Worm (Caenorhabditis elegans) whole organism, mixed stage, embryonic: ENCODE data around the gene clec-212.
A peak's percentile ranks its signal among the peaks of the same experiment; 100 is the strongest.

ENCODE experiments used
- bed-3 ChIP-seq: fragments of 200-800 bp; sonication (Bioruptor generic); optimal IDR thresholded peaks from 3 replicates; lab custom pipeline; 2018; ENCODE audit warnings: mild to moderate bottlenecking, missing genetic modification characterization, moderate library complexity, missing compliant biosample characterization
- blmp-1 ChIP-seq: fragments of 150-350 bp; optimal IDR thresholded peaks from 2 replicates; lab custom pipeline; 2014; ENCODE audit warnings: missing biosample characterization, missing genetic modification characterization
- ceh-39 ChIP-seq: fragments of 150-350 bp; optimal IDR thresholded peaks from 2 replicates; lab custom pipeline; 2014; ENCODE audit warnings: missing biosample characterization, missing genetic modification characterization
- ceh-43 ChIP-seq: fragments of 200-800 bp; sonication (Bioruptor generic); optimal IDR thresholded peaks from 2 replicates; lab custom pipeline; 2018; ENCODE audit warnings: mild to moderate bottlenecking, missing genetic modification characterization, moderate library complexity, missing compliant biosample characterization
- ceh-83 ChIP-seq: fragments of 200-800 bp; sonication (Bioruptor generic); optimal IDR thresholded peaks from 2 replicates; lab custom pipeline; 2018; ENCODE audit warnings: mild to moderate bottlenecking, missing genetic modification characterization, missing compliant biosample characterization
- ces-1 ChIP-seq: fragments of 150-350 bp; optimal IDR thresholded peaks from 2 replicates; lab custom pipeline; 2014; ENCODE audit warnings: missing biosample characterization, missing genetic modification reagents, missing genetic modification characterization
- cnd-1 ChIP-seq: fragments of 200-800 bp; sonication (Bioruptor generic); optimal IDR thresholded peaks from 2 replicates; lab custom pipeline; 2018; ENCODE audit warnings: mild to moderate bottlenecking, missing genetic modification characterization, missing compliant biosample characterization
- drap-1 ChIP-seq: fragments of 200-800 bp; sonication (Bioruptor generic); optimal IDR thresholded peaks from 3 replicates; lab custom pipeline; 2018; ENCODE audit warnings: mild to moderate bottlenecking, missing genetic modification characterization, missing compliant biosample characterization
- elt-1 ChIP-seq: sonication (generic microtip); optimal IDR thresholded peaks from 2 replicates; lab custom pipeline; 2017; ENCODE audit warnings: missing genetic modification characterization, mild to moderate bottlenecking, missing compliant biosample characterization, antibody characterized with exemption, moderate library complexity, borderline replicate concordance; ENCODE audit not compliant: insufficient read depth
- elt-3 ChIP-seq: fragments of 150-350 bp; optimal IDR thresholded peaks from 2 replicates; lab custom pipeline; 2014; ENCODE audit warnings: missing biosample characterization, missing genetic modification characterization
- flh-1 ChIP-seq: fragments of 200-800 bp; sonication (Bioruptor generic); optimal IDR thresholded peaks from 2 replicates; lab custom pipeline; 2018; ENCODE audit warnings: mild to moderate bottlenecking, missing genetic modification characterization, moderate library complexity, missing compliant biosample characterization
- ham-2 ChIP-seq: fragments of 200-800 bp; sonication (Bioruptor generic); optimal IDR thresholded peaks from 2 replicates; lab custom pipeline; 2018; ENCODE audit warnings: mild to moderate bottlenecking, missing genetic modification characterization, missing compliant biosample characterization
- hlh-1 ChIP-seq: fragments of 150-350 bp; optimal IDR thresholded peaks from 2 replicates; lab custom pipeline; 2014; ENCODE audit warnings: missing biosample characterization, missing genetic modification reagents, missing genetic modification characterization
- lin-13 ChIP-seq: fragments of 150-350 bp; optimal IDR thresholded peaks from 2 replicates; lab custom pipeline; 2014; ENCODE audit warnings: missing biosample characterization, missing genetic modification characterization
- lin-32 ChIP-seq: fragments of 200-800 bp; sonication (Bioruptor generic); optimal IDR thresholded peaks from 2 replicates; lab custom pipeline; 2018; ENCODE audit warnings: mild to moderate bottlenecking, missing genetic modification characterization, missing compliant biosample characterization
- lsy-2 ChIP-seq: fragments of 150-350 bp; optimal IDR thresholded peaks from 2 replicates; lab custom pipeline; 2014; ENCODE audit warnings: missing biosample characterization, missing genetic modification characterization
- mab-5 ChIP-seq: fragments of 150-350 bp; optimal IDR thresholded peaks from 2 replicates; lab custom pipeline; 2014; ENCODE audit warnings: missing biosample characterization, missing genetic modification characterization
- mep-1 ChIP-seq: fragments of 150-350 bp; optimal IDR thresholded peaks from 2 replicates; lab custom pipeline; 2017; ENCODE audit warnings: missing biosample characterization, missing genetic modification reagents, missing genetic modification characterization, inconsistent platforms
- mls-2 ChIP-seq: sonication (generic microtip); optimal IDR thresholded peaks from 2 replicates; lab custom pipeline; 2016; ENCODE audit warnings: mild to moderate bottlenecking, missing genetic modification characterization, moderate library complexity, missing compliant biosample characterization
- nhr-2 ChIP-seq: fragments of 150-350 bp; optimal IDR thresholded peaks from 2 replicates; lab custom pipeline; 2014; ENCODE audit warnings: missing biosample characterization, missing genetic modification characterization
- nhr-237 ChIP-seq: fragments of 150-350 bp; optimal IDR thresholded peaks from 2 replicates; lab custom pipeline; 2014; ENCODE audit warnings: missing biosample characterization, missing genetic modification characterization
- nhr-76 ChIP-seq: sonication (generic microtip); optimal IDR thresholded peaks from 2 replicates; lab custom pipeline; 2017; ENCODE audit warnings: missing biosample characterization, missing genetic modification characterization
- sem-2 ChIP-seq: fragments of 200-800 bp; sonication (Bioruptor generic); optimal IDR thresholded peaks from 2 replicates; lab custom pipeline; 2018; ENCODE audit warnings: mild to moderate bottlenecking, missing genetic modification characterization, missing compliant biosample characterization
- snpc-4 ChIP-seq: fragments of 150-350 bp; optimal IDR thresholded peaks from 2 replicates; lab custom pipeline; 2014; ENCODE audit warnings: missing biosample characterization, missing genetic modification characterization
- tbx-8 ChIP-seq: fragments of 200-800 bp; sonication (Bioruptor generic); optimal IDR thresholded peaks from 2 replicates; lab custom pipeline; 2018; ENCODE audit warnings: mild to moderate bottlenecking, missing genetic modification characterization, moderate library complexity, missing compliant biosample characterization
- unc-120 ChIP-seq: sonication (generic microtip); optimal IDR thresholded peaks from 2 replicates; lab custom pipeline; 2017; ENCODE audit warnings: missing genetic modification characterization, missing compliant biosample characterization; ENCODE audit not compliant: poor library complexity, severe bottlenecking
- unc-39 ChIP-seq: fragments of 150-350 bp; optimal IDR thresholded peaks from 2 replicates; lab custom pipeline; 2014; ENCODE audit warnings: missing biosample characterization, missing genetic modification characterization
- unc-62 ChIP-seq: fragments of 150-350 bp; optimal IDR thresholded peaks from 2 replicates; lab custom pipeline; 2014; ENCODE audit warnings: missing biosample characterization, missing genetic modification reagents, missing genetic modification characterization
- zip-8 ChIP-seq: fragments of 150-350 bp; optimal IDR thresholded peaks from 2 replicates; lab custom pipeline; 2014; ENCODE audit warnings: missing biosample characterization, missing genetic modification characterization

Gene clec-212

ce11 chrV:7570290-7570689, at the start of gene clec-212:
TSS of gene clec-212 (minus strand) at chrV:7570390.
- TF ChIP-seq zip-8 (tag; lab: Kevin White, UChicago) (peak; percentile 54), drap-1 (GFP tag; lab: Kevin White, UChicago) (no peak)

- no peak for TF ChIP-seq sem-2 (GFP tag; lab: Kevin White, UChicago)
- TF ChIP-seq, all 35 proteins: peak for 0
Observed at ce11 chrV:7618114-7618513, 47.9 kb upstream of the clec-212 start, which contains the start of gene C50E3.15. TSS of gene C50E3.15 (plus strand) at chrV:7618414.

- TF ChIP-seq flh-1 (GFP tag; lab: Kevin White, UChicago): no peak
Observed at ce11 chrV:7612044-7612443, 41.9 kb upstream of the clec-212 start, which contains the start of gene clec-215. TSS of gene clec-215 (plus strand) at chrV:7612344.

- TF ChIP-seq ham-2 (GFP tag; lab: Kevin White, UChicago) (no peak), hlh-1 (tag; lab: Kevin White, UChicago) (no peak), bed-3 (GFP tag; lab: Kevin White, UChicago) (no peak), nhr-76 (no peak), nhr-237 (tag; lab: Kevin White, UChicago) (no peak), elt-3 (tag; lab: Kevin White, UChicago) (no peak), ces-1 (GFP tag; lab: Kevin White, UChicago) (no peak), mab-5 (no peak), blmp-1 (tag; lab: Kevin White, UChicago) (no peak)
- TF ChIP-seq, all 35 proteins: peak for 0
Observed at ce11 chrV:7609698-7610420, 39.7 kb upstream of the clec-212 start, which contains the start of the genes folt-3 and clec-214. TSS of gene folt-3 (minus strand) at chrV:7609748. TSS of gene clec-214 (plus strand) at chrV:7610370.

ce11 chrV:7604858-7605257, 34.7 kb upstream of the clec-212 start, which contains the start of gene clec-213:
TSS of gene clec-213 (plus strand) at chrV:7605158.
- TF ChIP-seq mab-5: no peak
- no peak for TF ChIP-seq unc-62
- no peak for TF ChIP-seq nhr-76

- no peak for TF ChIP-seq nhr-2 (tag; lab: Kevin White, UChicago)
- no peak for TF ChIP-seq lin-13 (tag; lab: Kevin White, UChicago)
- no peak for TF ChIP-seq unc-120 (tag; lab: Kevin White, UChicago)
- no peak for TF ChIP-seq elt-3 (tag; lab: Kevin White, UChicago)
- no peak for TF ChIP-seq tbx-8 (GFP tag; lab: Kevin White, UChicago)
- no peak for TF ChIP-seq nhr-237 (tag; lab: Kevin White, UChicago)
- no peak for TF ChIP-seq unc-39 (tag; lab: Kevin White, UChicago)
- TF ChIP-seq snpc-4 (tag; lab: Kevin White, UChicago): no peak
- TF ChIP-seq ceh-83: no peak
- no peak for TF ChIP-seq drap-1 (GFP tag; lab: Kevin White, UChicago)
- no peak for TF ChIP-seq sem-2 (GFP tag; lab: Kevin White, UChicago)
Observed at ce11 chrV:7603404-7603803, 33.2 kb upstream of the clec-212 start, which contains the start of gene C50E3.11. TSS of gene C50E3.11 (minus strand) at chrV:7603486.

- TF ChIP-seq mep-1 (tag; lab: Kevin White, UChicago) (no peak), cnd-1 (no peak), sem-2 (GFP tag; lab: Kevin White, UChicago) (no peak), elt-1 (tag; lab: Kevin White, UChicago) (no peak), zip-8 (tag; lab: Kevin White, UChicago) (no peak), tbx-8 (GFP tag; lab: Kevin White, UChicago) (no peak), ceh-39 (tag; lab: Kevin White, UChicago) (no peak), unc-62 (no peak), lin-32 (GFP tag; lab: Kevin White, UChicago) (no peak), unc-39 (tag; lab: Kevin White, UChicago) (no peak), blmp-1 (tag; lab: Kevin White, UChicago) (no peak), bed-3 (GFP tag; lab: Kevin White, UChicago) (no peak), mls-2 (tag; lab: Kevin White, UChicago) (no peak), nhr-76 (no peak), snpc-4 (tag; lab: Kevin White, UChicago) (no peak), hlh-1 (tag; lab: Kevin White, UChicago) (no peak), nhr-2 (tag; lab: Kevin White, UChicago) (no peak), ceh-43 (GFP tag; lab: Kevin White, UChicago) (no peak), lsy-2 (tag; lab: Kevin White, UChicago) (no peak)
Observed at ce11 chrV:7601443-7601842, 31.3 kb upstream of the clec-212 start, which contains the start of gene scl-26. TSS of gene scl-26 (minus strand) at chrV:7601543.
